Fruit fly (Drosophila melanogaster) whole organism, embryonic: Measurements from ENCODE around the gene unc-4.
A peak's percentile ranks its signal among the peaks of the same experiment; 100 is the strongest.

Experiments used
- BEAF-32 ChIP-seq: fragments of 200-800 bp; sonication (Bioruptor generic); optimal IDR thresholded peaks from 3 replicates; lab custom pipeline; 2017; ENCODE audit warnings: missing biosample characterization, missing genetic modification characterization, mild to moderate bottlenecking, moderate library complexity, missing genetic modification reagents
- CG10274 ChIP-seq: fragments of 200-800 bp; sonication (Bioruptor generic); optimal IDR thresholded peaks from 3 replicates; lab custom pipeline; 2017; ENCODE audit warnings: missing biosample characterization, mild to moderate bottlenecking, missing genetic modification characterization
- CG10654 ChIP-seq: fragments of 200-800 bp; sonication (Bioruptor generic); optimal IDR thresholded peaks from 2 replicates; lab custom pipeline; 2016; ENCODE audit warnings: missing biosample characterization, missing genetic modification characterization
- CG11560 ChIP-seq: fragments of 200-800 bp; sonication (Bioruptor generic); IDR thresholded peaks from 3 replicates; pipeline ENCODE4 v1.3.6; 2022; ENCODE audit warnings: missing biosample characterization, missing genetic modification characterization
- CG11695 ChIP-seq: fragments of 200-800 bp; sonication (Bioruptor generic); IDR thresholded peaks from 3 replicates; pipeline ENCODE4 v1.3.6; 2022; ENCODE audit warnings: missing biosample characterization, missing genetic modification characterization
- CG11696 ChIP-seq: fragments of 200-800 bp; sonication (Bioruptor generic); IDR thresholded peaks from 2 replicates; pipeline ENCODE4 v1.3.6; 2022; ENCODE audit warnings: missing biosample characterization, missing genetic modification characterization
- CG12744 ChIP-seq: fragments of 200-800 bp; sonication (Bioruptor generic); optimal IDR thresholded peaks from 2 replicates; lab custom pipeline; 2016; ENCODE audit warnings: missing biosample characterization, missing genetic modification characterization
- CG13624 ChIP-seq: fragments of 200-800 bp; sonication (Bioruptor generic); optimal IDR thresholded peaks from 2 replicates; lab custom pipeline; 2016; ENCODE audit warnings: missing biosample characterization, missing genetic modification characterization
- CG13775 ChIP-seq: fragments of 200-800 bp; sonication (Bioruptor generic); optimal IDR thresholded peaks from 3 replicates; lab custom pipeline; 2017; ENCODE audit warnings: missing biosample characterization, mild to moderate bottlenecking, missing genetic modification characterization
- CG18599 ChIP-seq: fragments of 200-800 bp; sonication (Bioruptor generic); optimal IDR thresholded peaks from 3 replicates; lab custom pipeline; 2017; ENCODE audit warnings: missing biosample characterization, missing genetic modification characterization, mild to moderate bottlenecking, moderate library complexity, missing genetic modification reagents
- CG2202 ChIP-seq: fragments of 200-800 bp; sonication (Bioruptor generic); optimal IDR thresholded peaks from 2 replicates; lab custom pipeline; 2018; ENCODE audit warnings: missing biosample characterization, mild to moderate bottlenecking, missing genetic modification characterization
- CG4707 ChIP-seq: fragments of 200-800 bp; sonication (Bioruptor generic); optimal IDR thresholded peaks from 2 replicates; lab custom pipeline; 2018; ENCODE audit warnings: missing biosample characterization, mild to moderate bottlenecking, missing genetic modification characterization, moderate library complexity
- CG4854 ChIP-seq: fragments of 200-800 bp; sonication (Bioruptor generic); optimal IDR thresholded peaks from 2 replicates; lab custom pipeline; 2016; ENCODE audit warnings: missing biosample characterization, missing genetic modification characterization, inconsistent platforms
- CG6254 ChIP-seq: fragments of 200-800 bp; sonication (Bioruptor generic); optimal IDR thresholded peaks from 3 replicates; lab custom pipeline; 2017; ENCODE audit warnings: mild to moderate bottlenecking, missing biosample characterization, missing genetic modification reagents, missing genetic modification characterization
- CG6813 ChIP-seq: fragments of 200-800 bp; sonication (Bioruptor generic); optimal IDR thresholded peaks from 2 replicates; lab custom pipeline; 2017; ENCODE audit warnings: missing biosample characterization, missing genetic modification characterization, mild to moderate bottlenecking, moderate library complexity, missing genetic modification reagents
- CG7928 ChIP-seq: fragments of 200-800 bp; sonication (Bioruptor generic); optimal IDR thresholded peaks from 2 replicates; lab custom pipeline; 2017; ENCODE audit warnings: missing biosample characterization, mild to moderate bottlenecking, missing genetic modification characterization
- CG9609 ChIP-seq: fragments of 200-800 bp; sonication (Bioruptor generic); optimal IDR thresholded peaks from 3 replicates; lab custom pipeline; 2016; ENCODE audit warnings: missing biosample characterization, missing genetic modification characterization
- Dip3 ChIP-seq: fragments of 200-800 bp; sonication (Bioruptor generic); optimal IDR thresholded peaks from 3 replicates; lab custom pipeline; 2016; ENCODE audit warnings: missing biosample characterization, missing genetic modification characterization
- Dll ChIP-seq: fragments of 200-800 bp; sonication (Bioruptor generic); IDR thresholded peaks from 4 replicates; pipeline ENCODE4 v1.3.6; 2022; ENCODE audit warnings: missing biosample characterization, missing genetic modification characterization; ENCODE audit not compliant: partially characterized antibody
- Doc2 ChIP-seq: fragments of 200-800 bp; sonication (Bioruptor generic); IDR thresholded peaks from 2 replicates; pipeline ENCODE4 v1.3.6; 2022; ENCODE audit warnings: missing biosample characterization, missing genetic modification characterization
- H15 ChIP-seq: fragments of 200-800 bp; sonication (Bioruptor generic); IDR thresholded peaks from 3 replicates; pipeline ENCODE4 v1.3.6; 2022; ENCODE audit warnings: missing biosample characterization, missing genetic modification characterization
- HHEX ChIP-seq: fragments of 200-800 bp; sonication (Bioruptor generic); optimal IDR thresholded peaks from 3 replicates; lab custom pipeline; 2017; ENCODE audit warnings: missing biosample characterization, mild to moderate bottlenecking, missing genetic modification characterization, missing genetic modification reagents
- HLH4C ChIP-seq: fragments of 200-800 bp; sonication (Bioruptor generic); IDR thresholded peaks from 3 replicates; pipeline ENCODE4 v1.3.6; 2022; ENCODE audit warnings: missing biosample characterization, missing genetic modification characterization; ENCODE audit not compliant: partially characterized antibody
- Hmr ChIP-seq: fragments of 200-800 bp; sonication (Bioruptor generic); optimal IDR thresholded peaks from 3 replicates; lab custom pipeline; 2017; ENCODE audit warnings: mild to moderate bottlenecking, missing biosample characterization, missing genetic modification reagents, missing genetic modification characterization
- NFAT ChIP-seq: fragments of 200-800 bp; sonication (Bioruptor generic); IDR thresholded peaks from 2 replicates; pipeline ENCODE4 v1.3.6; 2022; ENCODE audit warnings: missing biosample characterization, missing genetic modification characterization
- Nf-YB ChIP-seq: fragments of 200-800 bp; sonication (Bioruptor generic); optimal IDR thresholded peaks from 3 replicates; lab custom pipeline; 2019; ENCODE audit warnings: missing biosample characterization, mild to moderate bottlenecking, missing genetic modification characterization, moderate library complexity
- Opbp ChIP-seq: fragments of 200-800 bp; sonication (Bioruptor generic); IDR thresholded peaks from 3 replicates; pipeline ENCODE4 v1.3.6; 2022; ENCODE audit warnings: missing biosample characterization, missing genetic modification characterization; ENCODE audit not compliant: partially characterized antibody
- Optix ChIP-seq: fragments of 200-800 bp; sonication (Bioruptor generic); IDR thresholded peaks from 3 replicates; pipeline ENCODE4 v1.3.6; 2022; ENCODE audit warnings: missing biosample characterization, missing genetic modification characterization
- Ptx1 ChIP-seq: fragments of 200-800 bp; sonication (Bioruptor generic); IDR thresholded peaks from 2 replicates; pipeline ENCODE4 v1.3.6; 2022; ENCODE audit warnings: missing biosample characterization, missing genetic modification characterization
- Sry-β ChIP-seq: fragments of 200-800 bp; sonication (Bioruptor generic); optimal IDR thresholded peaks from 2 replicates; lab custom pipeline; 2018; ENCODE audit warnings: missing biosample characterization, mild to moderate bottlenecking, missing genetic modification characterization, moderate library complexity
- Trl ChIP-seq, 3 experiments: fragments of >200 bp in 2 of 3; fragments of 200-800 bp in 1 of 3; sonication (Bioruptor generic) in 1 of 3; optimal IDR thresholded peaks; 2 replicates in 1 of 3; 3 replicates in 2 of 3; lab custom pipeline; 2016 to 2017; ENCODE audit warnings: missing biosample characterization in 1 of 3, missing genetic modification characterization in 1 of 3
- bcd ChIP-seq: fragments of 200-800 bp; sonication (Bioruptor generic); optimal IDR thresholded peaks from 2 replicates; lab custom pipeline; 2017; ENCODE audit warnings: missing biosample characterization, mild to moderate bottlenecking, missing genetic modification characterization
- emc ChIP-seq: fragments of 200-800 bp; sonication (Bioruptor generic); optimal IDR thresholded peaks from 2 replicates; lab custom pipeline; 2016; ENCODE audit warnings: missing biosample characterization, missing genetic modification characterization
- ems ChIP-seq: fragments of 200-800 bp; sonication (Bioruptor generic); optimal IDR thresholded peaks from 3 replicates; lab custom pipeline; 2016; ENCODE audit warnings: missing biosample characterization, missing genetic modification characterization
- fd64A ChIP-seq: fragments of 200-800 bp; sonication (Bioruptor generic); optimal IDR thresholded peaks from 3 replicates; lab custom pipeline; 2018; ENCODE audit warnings: missing biosample characterization, mild to moderate bottlenecking, missing genetic modification characterization
- h ChIP-seq: fragments of >200 bp; optimal IDR thresholded peaks from 2 replicates; lab custom pipeline; 2017
- ham ChIP-seq: fragments of 200-800 bp; sonication (Bioruptor generic); IDR thresholded peaks from 2 replicates; pipeline ENCODE4 v1.3.6; 2022; ENCODE audit warnings: missing biosample characterization, missing genetic modification characterization
- hb ChIP-seq: fragments of 200-800 bp; sonication (Bioruptor generic); IDR thresholded peaks from 3 replicates; pipeline ENCODE4 v1.3.6; 2022; ENCODE audit warnings: missing biosample characterization, missing genetic modification characterization; ENCODE audit not compliant: partially characterized antibody
- jumu ChIP-seq: fragments of 200-800 bp; sonication (Bioruptor generic); optimal IDR thresholded peaks from 3 replicates; lab custom pipeline; 2016; ENCODE audit warnings: missing biosample characterization, missing genetic modification characterization
- kah ChIP-seq: fragments of 200-800 bp; sonication (Bioruptor generic); optimal IDR thresholded peaks from 2 replicates; lab custom pipeline; 2018; ENCODE audit warnings: missing biosample characterization, mild to moderate bottlenecking, missing genetic modification characterization
- lmd ChIP-seq: fragments of 200-800 bp; sonication (Bioruptor generic); IDR thresholded peaks from 2 replicates; pipeline ENCODE4 v1.3.6; 2022; ENCODE audit warnings: missing biosample characterization, missing genetic modification characterization
- repo ChIP-seq: fragments of 200-800 bp; sonication (Bioruptor generic); optimal IDR thresholded peaks from 2 replicates; lab custom pipeline; 2016; ENCODE audit warnings: missing biosample characterization, missing genetic modification characterization
- sens ChIP-seq: fragments of 200-800 bp; sonication (Bioruptor generic); peaks from one replicate; lab custom pipeline; 2016; ENCODE audit warnings: missing biosample characterization, missing genetic modification characterization
- sob ChIP-seq: fragments of 200-800 bp; sonication (Bioruptor generic); IDR thresholded peaks from 2 replicates; pipeline ENCODE4 v1.3.6; 2022; ENCODE audit warnings: missing biosample characterization, missing genetic modification characterization
- tna ChIP-seq: fragments of 200-800 bp; sonication (Bioruptor generic); IDR thresholded peaks from 2 replicates; pipeline ENCODE4 v1.3.6; 2022; ENCODE audit warnings: missing biosample characterization, missing genetic modification characterization; ENCODE audit not compliant: partially characterized antibody
- ttk ChIP-seq: fragments of 200-800 bp; sonication (Bioruptor generic); IDR thresholded peaks from 2 replicates; pipeline ENCODE4 v2.1.2; 2022; ENCODE audit warnings: missing biosample characterization, missing genetic modification characterization
- wor ChIP-seq: fragments of 200-800 bp; sonication (Bioruptor generic); IDR thresholded peaks from 2 replicates; pipeline ENCODE4 v1.3.6; 2022; ENCODE audit warnings: missing biosample characterization, missing genetic modification characterization
- z ChIP-seq: fragments of 200-800 bp; sonication (Bioruptor generic); IDR thresholded peaks from 3 replicates; pipeline ENCODE4 v1.3.6; 2022; ENCODE audit warnings: missing biosample characterization, missing genetic modification characterization
- zfh2 ChIP-seq: fragments of 200-800 bp; sonication (Bioruptor generic); optimal IDR thresholded peaks from 2 replicates; lab custom pipeline; 2016; ENCODE audit warnings: missing biosample characterization, missing genetic modification characterization

The unc-4 gene

DNA sequence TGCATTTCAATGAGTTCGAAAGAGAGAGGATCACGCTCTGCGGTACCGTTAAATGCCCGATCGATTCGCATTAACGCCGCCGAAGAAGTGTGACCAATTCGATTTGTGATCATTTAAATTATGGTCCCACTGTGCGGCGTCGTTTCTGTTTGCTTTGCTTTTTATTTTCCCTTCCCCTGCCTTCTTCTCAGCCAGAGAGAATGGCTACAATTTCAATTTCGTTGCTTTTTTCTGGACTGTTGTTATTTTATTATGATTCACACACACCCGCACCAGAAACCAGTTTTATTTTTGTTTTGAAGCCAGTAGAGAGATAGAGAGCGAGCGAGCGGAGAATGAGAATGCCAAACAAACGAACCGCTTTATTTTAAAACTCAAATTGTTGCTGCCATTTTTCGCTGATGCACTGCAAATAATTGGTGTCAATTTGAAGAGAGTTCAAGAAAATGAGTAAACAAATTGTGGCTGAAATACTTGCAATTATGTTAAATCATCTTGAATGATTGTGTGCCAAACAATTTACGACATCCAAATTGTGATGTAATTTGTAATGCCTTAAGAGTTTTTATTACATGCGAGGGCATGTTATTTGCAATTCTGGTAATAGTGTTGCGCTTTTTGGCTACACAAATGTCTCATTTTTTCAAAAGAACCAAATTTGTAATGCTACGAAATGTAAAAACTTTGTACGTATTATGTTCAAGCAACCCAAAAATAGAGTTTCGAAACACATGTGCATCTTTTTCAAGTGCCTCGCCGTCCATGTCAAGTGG, 25.6 kb upstream of the unc-4 start (continued):
- 0 out of 3 replicates have a peak, but pooled peaks have one; percentile 23 for TF ChIP-seq HLH4C (GFP tag; lab: Robert Waterston, UW)
- peak; percentile 39; the same call in 1 of the 3 replicates for TF ChIP-seq CG11695
- TF ChIP-seq CG13775 (GFP tag; lab: Kevin White, UChicago): no peak
- TF ChIP-seq lmd: peak; percentile 61
- peak; percentile 11 for TF ChIP-seq CG10654 (GFP tag; lab: Kevin White, UChicago)
- no peak for TF ChIP-seq wor (GFP tag; lab: Robert Waterston, UW)
- TF ChIP-seq CG10274: no peak
- no peak for TF ChIP-seq ttk (GFP tag; lab: Robert Waterston, UW)
- peak; percentile 23 to 56 for TF ChIP-seq Trl (optimal IDR thresholded peaks at IDR 0.05; lab: Kevin White, UChicago)
- no peak for TF ChIP-seq Trl (GFP tag; optimal IDR thresholded peaks at IDR 0.05; lab: Kevin White, UChicago)
- no peak for TF ChIP-seq Doc2 (GFP tag; lab: Robert Waterston, UW)
- peak; percentile 11 for TF ChIP-seq CG13624 (GFP tag; lab: Kevin White, UChicago)
- TF ChIP-seq sens (GFP tag; lab: Kevin White, UChicago): peak; percentile 65
- TF ChIP-seq kah (GFP tag; lab: Kevin White, UChicago): no peak
- 0 out of 3 replicates have a peak, but pooled peaks have one; percentile 38 for TF ChIP-seq Opbp (GFP tag; lab: Robert Waterston, UW)
- no peak for TF ChIP-seq emc (GFP tag; lab: Kevin White, UChicago)
- TF ChIP-seq H15 (GFP tag; lab: Robert Waterston, UW): no peak
- peak; percentile 26 for TF ChIP-seq CG9609
- TF ChIP-seq Sry-β (GFP tag; lab: Kevin White, UChicago): no peak
- TF ChIP-seq repo (GFP tag; lab: Kevin White, UChicago): peak; percentile 19
- TF ChIP-seq Dll (GFP tag; lab: Robert Waterston, UW): 0 out of 4 replicates have a peak, but pooled peaks have one; percentile 56
- TF ChIP-seq hb: no peak
- no peak for TF ChIP-seq NFAT
- peak; percentile 48 for TF ChIP-seq bcd (GFP tag; lab: Kevin White, UChicago)
- no peak for TF ChIP-seq CG7928 (GFP tag; lab: Kevin White, UChicago)
- no peak for TF ChIP-seq fd64A (GFP tag; lab: Kevin White, UChicago)
- no peak for TF ChIP-seq CG2202 (tag; lab: Kevin White, UChicago)
- TF ChIP-seq CG11696 (GFP tag; lab: Robert Waterston, UW): no peak
- peak; percentile 53 for TF ChIP-seq CG4707
- TF ChIP-seq Nf-YB (GFP tag; lab: Kevin White, UChicago): no peak
- no peak for TF ChIP-seq z
- TF ChIP-seq zfh2 (GFP tag; lab: Kevin White, UChicago): no peak
- TF ChIP-seq CG6813 (GFP tag; lab: Kevin White, UChicago): no peak
- no peak for TF ChIP-seq tna (GFP tag; lab: Robert Waterston, UW)
- peak; percentile 33 for TF ChIP-seq CG12744 (GFP tag; lab: Kevin White, UChicago)
- peak; percentile 31 for TF ChIP-seq CG18599 (GFP tag; lab: Kevin White, UChicago)
- TF ChIP-seq sob (GFP tag; lab: Robert Waterston, UW): no peak
- peak; percentile 26 for TF ChIP-seq ems (GFP tag; lab: Kevin White, UChicago)
- TF ChIP-seq ham (GFP tag; lab: Robert Waterston, UW): no peak
- TF ChIP-seq Dip3 (GFP tag; lab: Kevin White, UChicago): no peak
- TF ChIP-seq h (lab: Kevin White, UChicago): no peak
- TF ChIP-seq jumu (GFP tag; lab: Kevin White, UChicago): no peak
- no peak for TF ChIP-seq CG11560 (tag; lab: Robert Waterston, UW)
- no peak for TF ChIP-seq BEAF-32 (GFP tag; lab: Kevin White, UChicago)
- no peak for TF ChIP-seq Hmr (GFP tag; lab: Kevin White, UChicago)
- TF ChIP-seq Ptx1 (GFP tag; lab: Robert Waterston, UW): no peak; the same call in 1 of the 2 replicates
- no peak for TF ChIP-seq CG6254
- no peak for TF ChIP-seq CG4854 (GFP tag; lab: Kevin White, UChicago)
- no peak for TF ChIP-seq Optix (GFP tag; lab: Robert Waterston, UW)
- peak; percentile 19 for TF ChIP-seq HHEX (GFP tag; lab: Kevin White, UChicago)
